Worm (Caenorhabditis elegans) whole organism, L2 larva: ENCODE results near the gene metl-18.
A peak's percentile ranks its signal among the peaks of the same experiment; 100 is the strongest.

Experiments
- C34F6.9 ChIP-seq: fragments of 150-350 bp; optimal IDR thresholded peaks from 2 replicates; lab custom pipeline; 2014; ENCODE audit warnings: missing biosample characterization, missing genetic modification characterization
- F13H6.1 ChIP-seq: sonication (generic microtip); optimal IDR thresholded peaks from 2 replicates; lab custom pipeline; 2016; ENCODE audit warnings: missing genetic modification characterization, missing compliant biosample characterization
- R02D3.7 ChIP-seq: fragments of 150-350 bp; optimal IDR thresholded peaks from 2 replicates; lab custom pipeline; 2014; ENCODE audit warnings: missing biosample characterization, missing genetic modification characterization
- Y55F3AM.14 ChIP-seq: fragments of 200-800 bp; sonication (Bioruptor generic); optimal IDR thresholded peaks from 2 replicates; lab custom pipeline; 2018; ENCODE audit warnings: mild to moderate bottlenecking, missing genetic modification characterization, missing compliant biosample characterization
- ZK546.5 ChIP-seq: sonication (generic microtip); optimal IDR thresholded peaks from 2 replicates; lab custom pipeline; 2017; ENCODE audit warnings: missing biosample characterization, missing genetic modification characterization
- alr-1 ChIP-seq: fragments of 150-350 bp; optimal IDR thresholded peaks from 2 replicates; lab custom pipeline; 2014; ENCODE audit warnings: missing biosample characterization, missing genetic modification characterization
- aly-2 ChIP-seq: fragments of 150-350 bp; optimal IDR thresholded peaks from 2 replicates; lab custom pipeline; 2014; ENCODE audit warnings: missing biosample characterization, missing genetic modification characterization
- ama-1 ChIP-seq: fragments of 150-350 bp; optimal IDR thresholded peaks from 2 replicates; lab custom pipeline; 2018; ENCODE audit warnings: inconsistent platforms
- blmp-1 ChIP-seq: sonication (generic microtip); optimal IDR thresholded peaks from 2 replicates; lab custom pipeline; 2017; ENCODE audit warnings: missing genetic modification characterization, mild to moderate bottlenecking, missing compliant biosample characterization, antibody characterized with exemption, moderate library complexity; ENCODE audit not compliant: insufficient read depth
- ceh-16 ChIP-seq: fragments of 150-350 bp; optimal IDR thresholded peaks from 2 replicates; lab custom pipeline; 2014; ENCODE audit warnings: missing biosample characterization, missing genetic modification characterization
- crh-2 ChIP-seq: sonication (generic microtip); optimal IDR thresholded peaks from 2 replicates; lab custom pipeline; 2017; ENCODE audit warnings: missing biosample characterization, missing genetic modification characterization
- dmd-4 ChIP-seq: sonication (generic microtip); optimal IDR thresholded peaks from 2 replicates; lab custom pipeline; 2017; ENCODE audit warnings: missing biosample characterization, missing genetic modification characterization
- egl-27 ChIP-seq: sonication (generic microtip); optimal IDR thresholded peaks from 3 replicates; lab custom pipeline; 2017; ENCODE audit warnings: missing biosample characterization, missing genetic modification reagents, missing genetic modification characterization
- elt-1 ChIP-seq: fragments of 150-350 bp; optimal IDR thresholded peaks from 2 replicates; lab custom pipeline; 2014; ENCODE audit warnings: missing biosample characterization, missing genetic modification characterization
- fos-1 ChIP-seq: fragments of 150-350 bp; optimal IDR thresholded peaks from 2 replicates; lab custom pipeline; 2014; ENCODE audit warnings: missing biosample characterization, missing genetic modification characterization
- gmeb-1 ChIP-seq: fragments of 150-350 bp; optimal IDR thresholded peaks from 2 replicates; lab custom pipeline; 2014; ENCODE audit warnings: missing biosample characterization, missing genetic modification characterization
- lin-11 ChIP-seq: fragments of 150-350 bp; sonication (generic microtip); optimal IDR thresholded peaks from 2 replicates; lab custom pipeline; 2014; ENCODE audit warnings: missing biosample characterization, missing genetic modification characterization, inconsistent platforms, mixed read lengths
- lin-13 ChIP-seq: fragments of 150-350 bp; optimal IDR thresholded peaks from 2 replicates; lab custom pipeline; 2014; ENCODE audit warnings: missing biosample characterization, missing genetic modification reagents, missing genetic modification characterization
- lin-39 ChIP-seq: fragments of 150-350 bp; optimal IDR thresholded peaks from 2 replicates; lab custom pipeline; 2014; ENCODE audit warnings: missing biosample characterization, missing genetic modification reagents, missing genetic modification characterization
- lsy-2 ChIP-seq, 2 experiments: fragments of 150-350 bp in 1 of 2; sonication (generic microtip) in 1 of 2; optimal IDR thresholded peaks; 2 replicates each; lab custom pipeline; 2014 to 2017; ENCODE audit warnings: missing biosample characterization in 2 of 2, missing genetic modification characterization in 2 of 2
- mbf-1 ChIP-seq: sonication (generic microtip); optimal IDR thresholded peaks from 2 replicates; lab custom pipeline; 2017; ENCODE audit warnings: missing biosample characterization, missing genetic modification characterization
- mdl-1 ChIP-seq, 2 experiments: fragments of 150-350 bp in 1 of 2; sonication (generic microtip) in 1 of 2; optimal IDR thresholded peaks; 2 replicates each; lab custom pipeline; 2017; ENCODE audit warnings: missing biosample characterization in 2 of 2, missing genetic modification characterization in 2 of 2
- nhr-11 ChIP-seq: fragments of 150-350 bp; optimal IDR thresholded peaks from 2 replicates; lab custom pipeline; 2014; ENCODE audit warnings: missing biosample characterization, missing genetic modification characterization
- nhr-12 ChIP-seq: fragments of 150-350 bp; optimal IDR thresholded peaks from 2 replicates; lab custom pipeline; 2014; ENCODE audit warnings: missing biosample characterization, missing genetic modification characterization
- nhr-129 ChIP-seq: fragments of 150-350 bp; optimal IDR thresholded peaks from 2 replicates; lab custom pipeline; 2014; ENCODE audit warnings: missing biosample characterization, missing genetic modification characterization
- nhr-23 ChIP-seq: fragments of 150-350 bp; optimal IDR thresholded peaks from 2 replicates; lab custom pipeline; 2014; ENCODE audit warnings: missing biosample characterization, missing genetic modification reagents, missing genetic modification characterization
- nhr-6 ChIP-seq: fragments of 150-350 bp; optimal IDR thresholded peaks from 2 replicates; lab custom pipeline; 2014; ENCODE audit warnings: missing biosample characterization, missing genetic modification characterization
- nhr-77 ChIP-seq: fragments of 150-350 bp; optimal IDR thresholded peaks from 2 replicates; lab custom pipeline; 2014; ENCODE audit warnings: missing biosample characterization, missing genetic modification characterization
- peb-1 ChIP-seq: fragments of 150-350 bp; optimal IDR thresholded peaks from 2 replicates; lab custom pipeline; 2014; ENCODE audit warnings: missing biosample characterization, missing genetic modification characterization
- sem-4 ChIP-seq: fragments of 150-350 bp; optimal IDR thresholded peaks from 2 replicates; lab custom pipeline; 2014; ENCODE audit warnings: missing biosample characterization, missing genetic modification reagents, missing genetic modification characterization
- skn-1 ChIP-seq: sonication (generic microtip); optimal IDR thresholded peaks from 2 replicates; lab custom pipeline; 2017; ENCODE audit warnings: missing biosample characterization, missing genetic modification characterization
- snpc-4 ChIP-seq: fragments of 150-350 bp; optimal IDR thresholded peaks from 2 replicates; lab custom pipeline; 2014; ENCODE audit warnings: missing biosample characterization, missing genetic modification characterization
- unc-39 ChIP-seq: fragments of 150-350 bp; optimal IDR thresholded peaks from 2 replicates; lab custom pipeline; 2014; ENCODE audit warnings: missing biosample characterization, missing genetic modification characterization
- unc-55 ChIP-seq: fragments of 150-350 bp; sonication (generic microtip); optimal IDR thresholded peaks from 3 replicates; lab custom pipeline; 2014; ENCODE audit warnings: missing biosample characterization, missing genetic modification reagents, missing genetic modification characterization
- unc-62 ChIP-seq: fragments of 150-350 bp; optimal IDR thresholded peaks from 2 replicates; lab custom pipeline; 2014; ENCODE audit warnings: missing biosample characterization, missing genetic modification reagents, missing genetic modification characterization
- zag-1 ChIP-seq: fragments of 150-350 bp; optimal IDR thresholded peaks from 2 replicates; lab custom pipeline; 2014; ENCODE audit warnings: missing biosample characterization, missing genetic modification characterization
- ztf-11 ChIP-seq: sonication (generic microtip); optimal IDR thresholded peaks from 2 replicates; lab custom pipeline; 2017; ENCODE audit warnings: missing biosample characterization, missing genetic modification characterization
- ztf-4 ChIP-seq: fragments of 150-350 bp; optimal IDR thresholded peaks from 2 replicates; lab custom pipeline; 2014; ENCODE audit warnings: missing biosample characterization, missing genetic modification characterization

metl-18 gene

DNA sequence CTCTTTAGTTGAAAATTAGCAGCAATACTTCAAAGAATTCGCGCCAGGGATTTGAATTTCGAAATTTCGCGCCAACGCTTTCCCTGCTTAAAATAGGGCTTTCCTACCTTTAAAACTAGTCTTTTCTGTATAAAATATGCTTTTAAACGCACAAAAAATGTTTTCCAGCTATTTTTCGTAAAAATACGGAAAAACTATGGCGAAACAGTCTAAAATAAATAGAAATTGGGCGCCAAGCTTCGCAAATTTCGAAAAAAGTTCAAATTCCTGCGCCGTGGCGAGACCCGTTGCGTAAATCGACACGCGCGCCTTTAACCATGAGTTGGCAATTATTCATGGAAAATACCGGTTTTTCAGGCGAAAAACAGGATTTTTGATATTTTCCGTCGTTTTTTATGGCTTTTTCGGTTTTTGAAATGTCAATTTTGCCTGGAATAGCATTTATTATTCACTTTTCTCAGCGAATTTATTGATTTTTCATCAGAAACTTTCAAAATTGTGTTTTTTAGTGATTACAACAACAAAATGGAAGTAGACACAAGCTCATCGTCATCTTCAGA is 21.1 kb upstream of the metl-18 start, which contains the start of the genes npp-9 and F59A2.5 (continued):
- no peak for TF ChIP-seq Y55F3AM.14 (GFP tag; lab: Kevin White, UChicago)
- no peak for TF ChIP-seq unc-62 (GFP tag; lab: Kevin White, UChicago)
- TF ChIP-seq nhr-129 (tag; lab: Kevin White, UChicago), result peak; percentile 51
- TF ChIP-seq C34F6.9 (tag; lab: Kevin White, UChicago), result peak; percentile 60
- no peak for TF ChIP-seq egl-27 (tag; lab: Kevin White, UChicago)
- peak; percentile 91 for TF ChIP-seq crh-2 (tag; lab: Kevin White, UChicago)
- no peak for TF ChIP-seq peb-1 (tag; lab: Kevin White, UChicago)
- no peak for TF ChIP-seq ztf-4 (tag; lab: Kevin White, UChicago)
- TF ChIP-seq mbf-1 (tag; lab: Kevin White, UChicago), result no peak
- no peak for TF ChIP-seq nhr-11 (tag; lab: Kevin White, UChicago)
- peak; percentile 52 for TF ChIP-seq gmeb-1 (tag; lab: Kevin White, UChicago)
- TF ChIP-seq lin-13 (GFP tag; lab: Kevin White, UChicago), result peak; percentile 10
- peak; percentile 62 for TF ChIP-seq fos-1 (tag; lab: Kevin White, UChicago)
- TF ChIP-seq nhr-23 (tag; lab: Kevin White, UChicago), result no peak
- TF ChIP-seq alr-1 (tag; lab: Kevin White, UChicago), result no peak
- no peak for TF ChIP-seq ceh-16

DNA sequence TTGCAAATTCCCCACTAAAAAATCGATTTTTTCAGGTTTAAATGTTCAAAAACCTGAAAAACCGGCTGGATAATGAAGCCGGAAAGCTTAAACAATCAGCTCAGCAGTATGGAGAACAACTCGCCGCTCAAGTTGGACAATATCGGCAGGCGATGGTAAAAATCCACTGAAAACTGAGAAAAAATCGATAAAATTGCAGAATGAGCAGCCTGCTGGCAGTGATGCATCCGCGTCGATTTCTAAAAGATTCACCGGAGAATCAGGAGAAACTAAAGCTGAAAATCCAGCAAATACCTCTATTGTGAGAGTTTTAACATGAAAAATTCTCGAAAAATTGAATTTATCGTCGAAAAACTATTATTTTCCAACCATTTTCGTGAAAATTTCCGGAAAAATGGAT is 20.0 kb upstream of the metl-18 start, which contains the start of gene golg-4:
golg-4 (plus strand) TSS at position 34 of the 400 bp plus-strand sequence.
- TF ChIP-seq nhr-129 (tag; lab: Kevin White, UChicago), result no peak
- TF ChIP-seq lin-39 (tag; lab: Kevin White, UChicago), result no peak
- TF ChIP-seq zag-1 (tag; lab: Kevin White, UChicago), result no peak
- TF ChIP-seq F13H6.1 (tag; lab: Kevin White, UChicago), result no peak
- no peak for TF ChIP-seq unc-39
- no peak for TF ChIP-seq crh-2 (tag; lab: Kevin White, UChicago)
- no peak for TF ChIP-seq C34F6.9 (tag; lab: Kevin White, UChicago)
- no peak for TF ChIP-seq lin-13 (GFP tag; lab: Kevin White, UChicago)
- no peak for TF ChIP-seq nhr-12 (tag; lab: Kevin White, UChicago)
- TF ChIP-seq ztf-4 (tag; lab: Kevin White, UChicago), result no peak
- no peak for TF ChIP-seq sem-4 (tag; lab: Kevin White, UChicago)
- TF ChIP-seq nhr-77 (tag; lab: Kevin White, UChicago), result no peak
- TF ChIP-seq elt-1 (tag; lab: Kevin White, UChicago), result no peak
- no peak for TF ChIP-seq lsy-2 (tag; optimal IDR thresholded peaks at IDR 0.05; lab: Kevin White, UChicago)
- no peak for TF ChIP-seq fos-1 (tag; lab: Kevin White, UChicago)
- TF ChIP-seq ZK546.5, result no peak
- no peak for TF ChIP-seq blmp-1
- TF ChIP-seq ceh-16, result no peak
- TF ChIP-seq, all 48 proteins: peak for 0

- TF ChIP-seq sem-4 (tag; lab: Kevin White, UChicago) (no peak), zag-1 (tag; lab: Kevin White, UChicago) (no peak), ztf-11 (no peak), R02D3.7 (tag; lab: Kevin White, UChicago) (no peak), skn-1 (tag; lab: Kevin White, UChicago) (no peak), dmd-4 (tag; lab: Kevin White, UChicago) (no peak), mdl-1 (tag; optimal IDR thresholded peaks at IDR 0.05; lab: Kevin White, UChicago) (no peak), egl-27 (tag; lab: Kevin White, UChicago) (no peak), aly-2 (tag; lab: Kevin White, UChicago) (no peak), alr-1 (tag; lab: Kevin White, UChicago) (no peak), peb-1 (tag; lab: Kevin White, UChicago) (no peak), nhr-11 (tag; lab: Kevin White, UChicago) (no peak), unc-55 (no peak), nhr-129 (tag; lab: Kevin White, UChicago) (no peak), ZK546.5 (no peak), lin-13 (GFP tag; lab: Kevin White, UChicago) (no peak), nhr-23 (tag; lab: Kevin White, UChicago) (no peak), snpc-4 (tag; lab: Kevin White, UChicago) (no peak), lin-39 (tag; lab: Kevin White, UChicago) (no peak), mbf-1 (tag; lab: Kevin White, UChicago) (no peak)
Observed at ce11 chrIII:3413437-3413836, 12.1 kb upstream of the metl-18 start.

- TF ChIP-seq egl-27 (tag; lab: Kevin White, UChicago) (no peak), ceh-16 (no peak), zag-1 (tag; lab: Kevin White, UChicago) (no peak), lin-11 (no peak), nhr-12 (tag; lab: Kevin White, UChicago) (no peak), mbf-1 (tag; lab: Kevin White, UChicago) (no peak), nhr-6 (tag; lab: Kevin White, UChicago) (no peak), crh-2 (tag; lab: Kevin White, UChicago) (no peak), ztf-4 (tag; lab: Kevin White, UChicago) (no peak), F13H6.1 (tag; lab: Kevin White, UChicago) (no peak), ZK546.5 (no peak), ama-1 (lab: Kevin White, UChicago) (no peak), alr-1 (tag; lab: Kevin White, UChicago) (no peak), peb-1 (tag; lab: Kevin White, UChicago) (no peak)
Observed at ce11 chrIII:3414412-3414811, 11.1 kb upstream of the metl-18 start.
